Worm (Caenorhabditis elegans): Measurements from ENCODE around the gene F28G4.2.

- TF ChIP-seq flt-1 (GFP tag; IDR thresholded peaks at IDR 0.05) (no peak), tab-1 (GFP tag; IDR thresholded peaks at IDR 0.05) (no peak), T22C8.4 (GFP tag; IDR thresholded peaks at IDR 0.05) (no peak), med-1 (GFP tag; optimal IDR thresholded peaks at IDR 0.05; ENCODE audit: insufficient read depth) (no peak), ztf-29 (GFP tag; IDR thresholded peaks at IDR 0.05) (no peak), klf-2 (GFP tag; conservative IDR thresholded peaks at IDR 0.05) (no peak), ztf-23 (GFP tag; IDR thresholded peaks at IDR 0.05) (no peak), ref-1 (GFP tag; conservative IDR thresholded peaks at IDR 0.05) (no peak), cog-1 (tag; optimal IDR thresholded peaks at IDR 0.05) (no peak)
Measured at ce11 chrV:16244078-16244477, 38.0 kb downstream of the F28G4.2 start, which contains the start of gene srh-104.

Measured in whole organism, midembryonic.